Worm (Caenorhabditis elegans): Measurements from ENCODE around the gene eco-1.

The eco-1 gene

ce11 chrIII:7359037-7359548 lies at the start of gene eco-1, which contains the start of gene hmgr-1:
Gene eco-1 (minus strand): TSS chrIII:7359095.
Gene hmgr-1 (plus strand): TSS chrIII:7359498.
- TF ChIP-seq dao-5 (tag; optimal IDR thresholded peaks at IDR 0.05) (no peak), W03F9.2 (tag; optimal IDR thresholded peaks at IDR 0.05) (no peak), him-1 (tag; optimal IDR thresholded peaks at IDR 0.05) (no peak)

ce11 chrIII:7399004-7399403 lies 40.1 kb upstream of the eco-1 start:
- TF ChIP-seq dao-5 (tag; optimal IDR thresholded peaks at IDR 0.05) (no peak), W03F9.2 (tag; optimal IDR thresholded peaks at IDR 0.05) (no peak), him-1 (tag; optimal IDR thresholded peaks at IDR 0.05) (no peak)

- TF ChIP-seq W03F9.2 (tag; optimal IDR thresholded peaks at IDR 0.05): no peak
- TF ChIP-seq him-1 (tag; optimal IDR thresholded peaks at IDR 0.05): no peak
- TF ChIP-seq dao-5 (tag; optimal IDR thresholded peaks at IDR 0.05): no peak
Observed at ce11 chrIII:7397196-7397595, 38.3 kb upstream of the eco-1 start.

- TF ChIP-seq him-1 (tag; optimal IDR thresholded peaks at IDR 0.05) (no peak), W03F9.2 (tag; optimal IDR thresholded peaks at IDR 0.05) (no peak), dao-5 (tag; optimal IDR thresholded peaks at IDR 0.05) (no peak)
Observed at ce11 chrIII:7395354-7395753, 36.5 kb upstream of the eco-1 start, which contains the start of gene lgc-50. Gene lgc-50 (minus strand): TSS chrIII:7395454.

ce11 chrIII:7387359-7387758 lies 28.5 kb upstream of the eco-1 start:
- TF ChIP-seq W03F9.2 (tag; optimal IDR thresholded peaks at IDR 0.05) (no peak), him-1 (tag; optimal IDR thresholded peaks at IDR 0.05) (peak; percentile 88)

ce11 chrIII:7385929-7386328 lies 27.0 kb upstream of the eco-1 start, which contains the start of gene trd-1:
Gene trd-1 (plus strand): TSS chrIII:7386229.
- TF ChIP-seq dao-5 (tag; optimal IDR thresholded peaks at IDR 0.05) (no peak), him-1 (tag; optimal IDR thresholded peaks at IDR 0.05) (no peak), W03F9.2 (tag; optimal IDR thresholded peaks at IDR 0.05) (no peak)

ce11 chrIII:7383733-7384132 lies 24.8 kb upstream of the eco-1 start, which contains the start of gene tbp-1:
Gene tbp-1 (plus strand): TSS chrIII:7384033.
- TF ChIP-seq dao-5 (tag; optimal IDR thresholded peaks at IDR 0.05): no peak
- no peak for TF ChIP-seq him-1 (tag; optimal IDR thresholded peaks at IDR 0.05)
- TF ChIP-seq W03F9.2 (tag; optimal IDR thresholded peaks at IDR 0.05): no peak

ce11 chrIII:7381546-7382171 lies 22.8 kb upstream of the eco-1 start, which contains the start of the genes hmg-4 and T20B12.3:
Gene hmg-4 (minus strand): TSS chrIII:7381596.
Gene T20B12.3 (plus strand): TSS chrIII:7382115.
- TF ChIP-seq W03F9.2 (tag; optimal IDR thresholded peaks at IDR 0.05): peak; percentile 42
- no peak for TF ChIP-seq dao-5 (tag; optimal IDR thresholded peaks at IDR 0.05)
- no peak for TF ChIP-seq him-1 (tag; optimal IDR thresholded peaks at IDR 0.05)

ce11 chrIII:7380120-7380519 lies 21.2 kb upstream of the eco-1 start:
- TF ChIP-seq W03F9.2 (tag; optimal IDR thresholded peaks at IDR 0.05) (no peak), dao-5 (tag; optimal IDR thresholded peaks at IDR 0.05) (no peak), him-1 (tag; optimal IDR thresholded peaks at IDR 0.05) (no peak)

ce11 chrIII:7378945-7379344 lies 20.1 kb upstream of the eco-1 start, which contains the start of gene T20B12.7:
Gene T20B12.7 (minus strand): TSS chrIII:7379045.
- TF ChIP-seq dao-5 (tag; optimal IDR thresholded peaks at IDR 0.05) (no peak), W03F9.2 (tag; optimal IDR thresholded peaks at IDR 0.05) (no peak), him-1 (tag; optimal IDR thresholded peaks at IDR 0.05) (no peak)

ce11 chrIII:7378522-7378921 lies 19.6 kb upstream of the eco-1 start:
- TF ChIP-seq him-1 (tag; optimal IDR thresholded peaks at IDR 0.05): no peak
- no peak for TF ChIP-seq W03F9.2 (tag; optimal IDR thresholded peaks at IDR 0.05)
- no peak for TF ChIP-seq dao-5 (tag; optimal IDR thresholded peaks at IDR 0.05)

- TF ChIP-seq dao-5 (tag; optimal IDR thresholded peaks at IDR 0.05) (no peak), W03F9.2 (tag; optimal IDR thresholded peaks at IDR 0.05) (no peak), him-1 (tag; optimal IDR thresholded peaks at IDR 0.05) (no peak)
Observed at ce11 chrIII:7376143-7376802, 17.4 kb upstream of the eco-1 start.

- no peak for TF ChIP-seq dao-5 (tag; optimal IDR thresholded peaks at IDR 0.05)
- no peak for TF ChIP-seq him-1 (tag; optimal IDR thresholded peaks at IDR 0.05)
- TF ChIP-seq W03F9.2 (tag; optimal IDR thresholded peaks at IDR 0.05): no peak
Observed at ce11 chrIII:7375434-7375833, 16.5 kb upstream of the eco-1 start.

ce11 chrIII:7374681-7375271 lies 15.9 kb upstream of the eco-1 start, which contains the start of gene mml-1:
Gene mml-1 (minus strand): TSS chrIII:7374731.
- TF ChIP-seq him-1 (tag; optimal IDR thresholded peaks at IDR 0.05): no peak
- no peak for TF ChIP-seq W03F9.2 (tag; optimal IDR thresholded peaks at IDR 0.05)
- no peak for TF ChIP-seq dao-5 (tag; optimal IDR thresholded peaks at IDR 0.05)

Measured in whole organism, L4/young adult.